Worm (Caenorhabditis elegans) whole organism, late embryonic: ENCODE measurements around the gene pgp-8.

Experiments used
- K02D7.2 ChIP-seq: sonication (generic microtip); optimal IDR thresholded peaks from 2 replicates; lab custom pipeline; 2017; ENCODE audit warnings: mild to moderate bottlenecking, missing genetic modification characterization, missing compliant biosample characterization
- nhr-232 ChIP-seq: sonication (generic microtip); optimal IDR thresholded peaks from 2 replicates; lab custom pipeline; 2016; ENCODE audit warnings: missing genetic modification characterization, missing compliant biosample characterization
- npax-4 ChIP-seq: sonication (generic microtip); optimal IDR thresholded peaks from 2 replicates; lab custom pipeline; 2016; ENCODE audit warnings: missing genetic modification characterization, missing compliant biosample characterization
- odd-2 ChIP-seq: sonication (generic microtip); optimal IDR thresholded peaks from 2 replicates; lab custom pipeline; 2017; ENCODE audit warnings: antibody characterized with exemption, mild to moderate bottlenecking, missing genetic modification characterization, missing compliant biosample characterization
- pha-4 ChIP-seq: fragments of 150-350 bp; optimal IDR thresholded peaks from 2 replicates; lab custom pipeline; 2018; ENCODE audit warnings: missing biosample characterization, missing genetic modification reagents, missing genetic modification characterization
- pqm-1 ChIP-seq: sonication (generic microtip); optimal IDR thresholded peaks from 2 replicates; lab custom pipeline; 2016; ENCODE audit warnings: missing genetic modification characterization, missing compliant biosample characterization

ce11 chrX:10891890-10892289 is 27.7 kb upstream of the pgp-8 start, which contains the start of gene F47B10.3:
- TF ChIP-seq pqm-1 (tag; lab: Kevin White, UChicago) (no peak), pha-4 (no peak), nhr-232 (no peak), K02D7.2 (tag; lab: Kevin White, UChicago) (no peak), odd-2 (tag; lab: Kevin White, UChicago) (no peak), npax-4 (no peak)
